Worm (Caenorhabditis elegans) whole organism, L4 larva: ENCODE data around the gene clec-78.

ENCODE experiments used
- D1046.2 ChIP-seq: fragments of 200-800 bp; sonication (Bioruptor generic); IDR thresholded peaks from 2 replicates; pipeline ENCODE4 v1.3.6; 2022; ENCODE audit warnings: missing genetic modification characterization, missing compliant biosample characterization
- F26F4.8 ChIP-seq: fragments of 200-800 bp; sonication (Bioruptor generic); conservative IDR thresholded peaks from 2 replicates; pipeline ENCODE4 v1.3.6; 2022; ENCODE audit warnings: missing genetic modification characterization, missing compliant biosample characterization
- F44E2.7 ChIP-seq: fragments of 200-800 bp; sonication (Bioruptor generic); IDR thresholded peaks from 2 replicates; pipeline ENCODE4 v2.1.2; 2022; ENCODE audit warnings: missing genetic modification characterization, missing compliant biosample characterization
- F49E8.2 ChIP-seq: sonication (generic microtip); optimal IDR thresholded peaks from 2 replicates; lab custom pipeline; 2016; ENCODE audit warnings: missing compliant biosample characterization, mild to moderate bottlenecking, missing genetic modification characterization, borderline replicate concordance
- T26A8.4 ChIP-seq: fragments of 200-800 bp; sonication (Bioruptor generic); IDR thresholded peaks from 2 replicates; pipeline ENCODE4 v1.3.6; 2022; ENCODE audit warnings: missing genetic modification characterization, missing compliant biosample characterization
- Y105C5A.15 ChIP-seq: fragments of 200-800 bp; sonication (Bioruptor generic); IDR thresholded peaks from 2 replicates; pipeline ENCODE4 v1.3.6; 2022; ENCODE audit warnings: missing genetic modification characterization, missing compliant biosample characterization
- Y48G9A.11 ChIP-seq: fragments of 200-800 bp; sonication (Bioruptor generic); IDR thresholded peaks from 2 replicates; pipeline ENCODE4 v1.3.6; 2022; ENCODE audit warnings: missing genetic modification reagents, missing genetic modification characterization, missing compliant biosample characterization
- aha-1 ChIP-seq: fragments of 150-350 bp; peaks from one replicate; lab custom pipeline; 2014; ENCODE audit warnings: missing biosample characterization, missing genetic modification characterization
- aly-2 ChIP-seq: sonication (generic microtip); optimal IDR thresholded peaks from 2 replicates; lab custom pipeline; 2018; ENCODE audit warnings: missing biosample characterization, missing genetic modification characterization
- arid-1 ChIP-seq: fragments of 200-800 bp; sonication (Bioruptor generic); conservative IDR thresholded peaks from 2 replicates; pipeline ENCODE4 v1.3.6; 2022; ENCODE audit warnings: missing genetic modification reagents, missing genetic modification characterization, missing compliant biosample characterization
- ceh-20 ChIP-seq: fragments of 200-800 bp; sonication (Bioruptor generic); IDR thresholded peaks from 2 replicates; pipeline ENCODE4 v1.3.6; 2022; ENCODE audit warnings: missing genetic modification reagents, missing genetic modification characterization, missing compliant biosample characterization
- ces-1 ChIP-seq: fragments of 150-350 bp; sonication (generic microtip); optimal IDR thresholded peaks from 4 replicates; lab custom pipeline; 2014; ENCODE audit warnings: missing biosample characterization, missing genetic modification reagents, missing genetic modification characterization
- ctbp-1 ChIP-seq: fragments of 200-800 bp; sonication (Bioruptor generic); IDR thresholded peaks from 2 replicates; pipeline ENCODE4 v1.3.6; 2022; ENCODE audit warnings: missing genetic modification reagents, missing genetic modification characterization, missing compliant biosample characterization
- daf-12 ChIP-seq: fragments of 150-350 bp; optimal IDR thresholded peaks from 2 replicates; lab custom pipeline; 2014; ENCODE audit warnings: missing biosample characterization, missing genetic modification reagents, missing genetic modification characterization
- daf-19 ChIP-seq: fragments of 200-800 bp; sonication (Bioruptor generic); conservative IDR thresholded peaks from 2 replicates; pipeline ENCODE4 v1.3.6; 2022; ENCODE audit warnings: missing genetic modification characterization, missing compliant biosample characterization
- daf-8 ChIP-seq: fragments of 200-800 bp; sonication (Bioruptor generic); IDR thresholded peaks from 2 replicates; pipeline ENCODE4 v1.3.6; 2022; ENCODE audit warnings: missing genetic modification characterization, missing compliant biosample characterization
- dmd-6 ChIP-seq: fragments of 200-800 bp; sonication (Bioruptor generic); IDR thresholded peaks from 2 replicates; pipeline ENCODE4 v1.3.6; 2022; ENCODE audit warnings: missing genetic modification reagents, missing genetic modification characterization, missing compliant biosample characterization
- dmd-8 ChIP-seq: fragments of 200-800 bp; sonication (Bioruptor generic); IDR thresholded peaks from 2 replicates; pipeline ENCODE4 v1.3.6; 2022; ENCODE audit warnings: missing genetic modification characterization, missing compliant biosample characterization
- egl-43 ChIP-seq: fragments of 200-800 bp; sonication (Bioruptor generic); IDR thresholded peaks from 2 replicates; pipeline ENCODE4 v1.3.6; 2022; ENCODE audit warnings: missing genetic modification reagents, missing genetic modification characterization, missing compliant biosample characterization
- fkh-10 ChIP-seq: fragments of 150-350 bp; optimal IDR thresholded peaks from 2 replicates; lab custom pipeline; 2014; ENCODE audit warnings: missing biosample characterization, missing genetic modification reagents, missing genetic modification characterization
- hif-1 ChIP-seq, 2 experiments: sonication (generic microtip); optimal IDR thresholded peaks; 2 replicates each; lab custom pipeline; 2016 to 2017; ENCODE audit warnings: missing compliant biosample characterization in 2 of 2, missing genetic modification characterization in 2 of 2, missing genetic modification reagents in 2 of 2, missing genotype in 2 of 2, mild to moderate bottlenecking in 1 of 2
- hlh-30 ChIP-seq: sonication (generic microtip); optimal IDR thresholded peaks from 2 replicates; lab custom pipeline; 2017; ENCODE audit warnings: antibody characterized with exemption, mild to moderate bottlenecking, missing genetic modification characterization, missing compliant biosample characterization; ENCODE audit not compliant: insufficient read depth
- hmg-1.1 ChIP-seq: fragments of 200-800 bp; sonication (Bioruptor generic); IDR thresholded peaks from 2 replicates; pipeline ENCODE4 v1.3.6; 2022; ENCODE audit warnings: missing genetic modification reagents, missing genetic modification characterization, missing compliant biosample characterization
- jun-1 ChIP-seq: fragments of 150-350 bp; optimal IDR thresholded peaks from 2 replicates; lab custom pipeline; 2014; ENCODE audit warnings: missing biosample characterization, missing genetic modification reagents, missing genetic modification characterization
- lin-38 ChIP-seq: fragments of 200-800 bp; sonication (Bioruptor generic); IDR thresholded peaks from 2 replicates; pipeline ENCODE4 v1.3.6; 2022; ENCODE audit warnings: missing genetic modification reagents, missing genetic modification characterization, missing compliant biosample characterization
- lir-3 ChIP-seq: sonication (generic microtip); optimal IDR thresholded peaks from 2 replicates; lab custom pipeline; 2016; ENCODE audit warnings: mild to moderate bottlenecking, missing genetic modification characterization, missing compliant biosample characterization
- madf-5 ChIP-seq, 2 experiments: fragments of 200-800 bp; sonication (Bioruptor generic); IDR thresholded peaks; 2 replicates each; pipeline ENCODE4 v1.3.6; 2022; ENCODE audit warnings: missing compliant biosample characterization in 2 of 2, missing genetic modification characterization in 2 of 2
- madf-9 ChIP-seq: fragments of 200-800 bp; sonication (Bioruptor generic); conservative IDR thresholded peaks from 2 replicates; pipeline ENCODE4 v1.3.6; 2022; ENCODE audit warnings: missing genetic modification reagents, missing genetic modification characterization, missing compliant biosample characterization
- mxl-2 ChIP-seq: fragments of 200-800 bp; sonication (Bioruptor generic); conservative IDR thresholded peaks from 2 replicates; pipeline ENCODE4 v1.3.6; 2022; ENCODE audit warnings: missing genetic modification reagents, missing genetic modification characterization, missing compliant biosample characterization
- nhr-102 ChIP-seq: sonication (generic microtip); optimal IDR thresholded peaks from 2 replicates; lab custom pipeline; 2016; ENCODE audit warnings: mild to moderate bottlenecking, missing genetic modification characterization, moderate library complexity, missing compliant biosample characterization
- nhr-111 ChIP-seq: fragments of 200-800 bp; sonication (Bioruptor generic); optimal IDR thresholded peaks from 2 replicates; lab custom pipeline; 2018; ENCODE audit warnings: mild to moderate bottlenecking, missing genetic modification characterization, missing compliant biosample characterization
- nhr-41 ChIP-seq: fragments of 200-800 bp; sonication (Bioruptor generic); IDR thresholded peaks from 2 replicates; pipeline ENCODE4 v1.3.6; 2022; ENCODE audit warnings: missing genetic modification reagents, missing genetic modification characterization, missing compliant biosample characterization
- nhr-42 ChIP-seq: fragments of 200-800 bp; sonication (Bioruptor generic); IDR thresholded peaks from 2 replicates; pipeline ENCODE4 v1.3.6; 2022; ENCODE audit warnings: missing genetic modification characterization, missing compliant biosample characterization
- nhr-6 ChIP-seq: fragments of 150-350 bp; optimal IDR thresholded peaks from 2 replicates; lab custom pipeline; 2014; ENCODE audit warnings: missing biosample characterization, missing genetic modification characterization
- nhr-76 ChIP-seq: fragments of 150-350 bp; optimal IDR thresholded peaks from 2 replicates; lab custom pipeline; 2014; ENCODE audit warnings: missing biosample characterization, missing genetic modification characterization
- nhr-77 ChIP-seq: fragments of 150-350 bp; optimal IDR thresholded peaks from 2 replicates; lab custom pipeline; 2014; ENCODE audit warnings: missing biosample characterization, missing genetic modification characterization
- php-3 ChIP-seq: fragments of 200-800 bp; sonication (Bioruptor generic); IDR thresholded peaks from 2 replicates; pipeline ENCODE4 v1.3.6; 2022; ENCODE audit warnings: missing genetic modification reagents, missing genetic modification characterization, missing compliant biosample characterization
- sdz-12 ChIP-seq: fragments of 200-800 bp; sonication (Bioruptor generic); optimal IDR thresholded peaks from 2 replicates; lab custom pipeline; 2018; ENCODE audit warnings: mild to moderate bottlenecking, missing genetic modification characterization, missing compliant biosample characterization
- set-16 ChIP-seq: fragments of 200-800 bp; sonication (Bioruptor generic); IDR thresholded peaks from 2 replicates; pipeline ENCODE4 v1.3.6; 2022; ENCODE audit warnings: missing genetic modification reagents, missing genetic modification characterization, missing compliant biosample characterization
- snpc-1.2 ChIP-seq: fragments of 200-800 bp; sonication (Bioruptor generic); IDR thresholded peaks from 2 replicates; pipeline ENCODE4 v1.3.6; 2022; ENCODE audit warnings: missing genetic modification reagents, missing genetic modification characterization, missing compliant biosample characterization
- spr-1 ChIP-seq: sonication (generic microtip); optimal IDR thresholded peaks from 2 replicates; lab custom pipeline; 2016; ENCODE audit warnings: mild to moderate bottlenecking, missing genetic modification characterization, missing compliant biosample characterization
- unc-62 ChIP-seq, 3 experiments: fragments of 150-350 bp in 1 of 3; sonication (generic microtip); optimal IDR thresholded peaks in 2 of 3; peaks in 1 of 3; 1 replicate in 1 of 3; 2 replicates in 2 of 3; lab custom pipeline; 2014 to 2017; ENCODE audit warnings: missing biosample characterization in 3 of 3, missing genetic modification characterization in 3 of 3, missing genetic modification reagents in 3 of 3, missing genotype in 1 of 3
- zip-2 ChIP-seq: fragments of 150-350 bp; optimal IDR thresholded peaks from 2 replicates; lab custom pipeline; 2014; ENCODE audit warnings: missing biosample characterization, missing genetic modification characterization
- ztf-11 ChIP-seq: fragments of 150-350 bp; optimal IDR thresholded peaks from 2 replicates; lab custom pipeline; 2014; ENCODE audit warnings: missing biosample characterization, missing genetic modification characterization

The clec-78 gene

ce11 chrIV:4009923-4010322, 21.0 kb downstream of the clec-78 start:
- TF ChIP-seq unc-62 (GFP tag; optimal IDR thresholded peaks at IDR 0.05 in 1 of 2; lab: Kevin White, UChicago) (peak in 1 of 2 experiments; percentile 7), unc-62 (tag; optimal IDR thresholded peaks at IDR 0.05; lab: Kevin White, UChicago) (no peak), set-16 (GFP tag; lab: Robert Waterston, UW) (peak; percentile 75), php-3 (GFP tag; lab: Robert Waterston, UW) (no peak), arid-1 (GFP tag; lab: Robert Waterston, UW) (no peak)

- TF ChIP-seq F49E8.2 = no peak
- no peak for TF ChIP-seq madf-9 (GFP tag; lab: Robert Waterston, UW)
- TF ChIP-seq fkh-10 (GFP tag; lab: Kevin White, UChicago) = no peak
- TF ChIP-seq egl-43 (GFP tag; lab: Robert Waterston, UW) = peak; percentile 10; the same call in 1 of the 2 replicates
- no peak for TF ChIP-seq ctbp-1 (GFP tag; lab: Robert Waterston, UW)
- no peak for TF ChIP-seq daf-19 (GFP tag; lab: Robert Waterston, UW)
- TF ChIP-seq hmg-1.1 = no peak
- no peak for TF ChIP-seq daf-8 (GFP tag; lab: Robert Waterston, UW)
- no peak for TF ChIP-seq ztf-11 (tag; lab: Kevin White, UChicago)
- TF ChIP-seq daf-12 (tag; lab: Kevin White, UChicago) = no peak
- TF ChIP-seq set-16 (GFP tag; lab: Robert Waterston, UW) = peak; percentile 67
- TF ChIP-seq zip-2 = no peak
- TF ChIP-seq D1046.2 (GFP tag; lab: Robert Waterston, UW) = no peak
- no peak for TF ChIP-seq spr-1
- no peak for TF ChIP-seq mxl-2 (GFP tag; lab: Robert Waterston, UW)
Measured at ce11 chrIV:4013621-4014020, 24.7 kb downstream of the clec-78 start.

ce11 chrIV:4014341-4014826, 25.5 kb downstream of the clec-78 start:
- no peak for TF ChIP-seq nhr-41 (GFP tag; lab: Robert Waterston, UW)
- TF ChIP-seq snpc-1.2 = no peak
- 0 out of 2 replicates have a peak, but pooled peaks have one; percentile 8 for TF ChIP-seq F26F4.8 (GFP tag; lab: Robert Waterston, UW)
- peak; percentile 70 for TF ChIP-seq aha-1
- peak; percentile 59 for TF ChIP-seq lin-38 (GFP tag; lab: Robert Waterston, UW)
- no peak for TF ChIP-seq ces-1
- no peak for TF ChIP-seq lir-3
- TF ChIP-seq nhr-6 (tag; lab: Kevin White, UChicago) = no peak
- no peak for TF ChIP-seq ztf-11 (tag; lab: Kevin White, UChicago)
- no peak for TF ChIP-seq fkh-10 (GFP tag; lab: Kevin White, UChicago)
- TF ChIP-seq ceh-20 = 0 out of 2 replicates have a peak, but pooled peaks have one; percentile 9
- TF ChIP-seq dmd-8 (GFP tag; lab: Robert Waterston, UW) = 0 out of 2 replicates have a peak, but pooled peaks have one; percentile 46
- TF ChIP-seq aly-2 = no peak
- no peak for TF ChIP-seq hif-1 (tag; optimal IDR thresholded peaks at IDR 0.05; lab: Kevin White, UChicago)
- no peak for TF ChIP-seq Y105C5A.15 (GFP tag; lab: Robert Waterston, UW)
- TF ChIP-seq nhr-76 (tag; lab: Kevin White, UChicago) = no peak
- no peak for TF ChIP-seq hlh-30 (tag; lab: Kevin White, UChicago)
- peak; percentile 76 for TF ChIP-seq T26A8.4 (GFP tag; lab: Robert Waterston, UW)
- peak; percentile 42 for TF ChIP-seq nhr-102
- TF ChIP-seq arid-1 (GFP tag; lab: Robert Waterston, UW) = peak; percentile 13; the same call in 1 of the 2 replicates
- peak; percentile 54; the same call in 1 of the 2 replicates for TF ChIP-seq egl-43 (GFP tag; lab: Robert Waterston, UW)
- peak; percentile 14; the same call in 1 of the 2 replicates for TF ChIP-seq dmd-6 (GFP tag; lab: Robert Waterston, UW)
- TF ChIP-seq F44E2.7 (GFP tag; lab: Robert Waterston, UW) = 0 out of 2 replicates have a peak, but pooled peaks have one; percentile 39
- peak; percentile 70 for TF ChIP-seq set-16 (GFP tag; lab: Robert Waterston, UW)
- TF ChIP-seq jun-1 (tag; lab: Kevin White, UChicago) = peak; percentile 26
- TF ChIP-seq unc-62 (GFP tag; optimal IDR thresholded peaks at IDR 0.05 in 1 of 2; lab: Kevin White, UChicago) = peak in 1 of 2 experiments; percentile 56
- no peak for TF ChIP-seq unc-62 (tag; optimal IDR thresholded peaks at IDR 0.05; lab: Kevin White, UChicago)
- TF ChIP-seq daf-19 (GFP tag; lab: Robert Waterston, UW) = 0 out of 2 replicates have a peak, but pooled peaks have one; percentile 31
- TF ChIP-seq madf-5 (GFP tag; IDR thresholded peaks at IDR 0.05; lab: Robert Waterston, UW) = 0 out of 4 replicates have a peak, but pooled peaks of 1 of the 2 experiments have one; percentile 2
- peak; percentile 46 for TF ChIP-seq nhr-77
- TF ChIP-seq nhr-111 = no peak
- TF ChIP-seq nhr-42 = 0 out of 2 replicates have a peak, but pooled peaks have one; percentile 17
- TF ChIP-seq sdz-12 (GFP tag; lab: Kevin White, UChicago) = no peak
- peak; percentile 57; the same call in 1 of the 2 replicates for TF ChIP-seq Y48G9A.11 (GFP tag; lab: Robert Waterston, UW)
